Worm (Caenorhabditis elegans) whole organism, L2 larva: ENCODE measurements around the gene T19H12.6.
A peak's percentile ranks its signal among the peaks of the same experiment; 100 is the strongest.

Experiments
- F13H6.1 ChIP-seq: sonication (generic microtip); optimal IDR thresholded peaks from 2 replicates; lab custom pipeline; 2016; ENCODE audit warnings: missing genetic modification characterization, missing compliant biosample characterization
- R02D3.7 ChIP-seq: fragments of 150-350 bp; optimal IDR thresholded peaks from 2 replicates; lab custom pipeline; 2014; ENCODE audit warnings: missing biosample characterization, missing genetic modification characterization
- Y55F3AM.14 ChIP-seq: fragments of 200-800 bp; sonication (Bioruptor generic); optimal IDR thresholded peaks from 2 replicates; lab custom pipeline; 2018; ENCODE audit warnings: mild to moderate bottlenecking, missing genetic modification characterization, missing compliant biosample characterization
- ZK546.5 ChIP-seq: sonication (generic microtip); optimal IDR thresholded peaks from 2 replicates; lab custom pipeline; 2017; ENCODE audit warnings: missing biosample characterization, missing genetic modification characterization
- aly-2 ChIP-seq: fragments of 150-350 bp; optimal IDR thresholded peaks from 2 replicates; lab custom pipeline; 2014; ENCODE audit warnings: missing biosample characterization, missing genetic modification characterization
- ama-1 ChIP-seq: fragments of 150-350 bp; optimal IDR thresholded peaks from 2 replicates; lab custom pipeline; 2018; ENCODE audit warnings: inconsistent platforms
- ceh-82 ChIP-seq: fragments of 150-350 bp; optimal IDR thresholded peaks from 2 replicates; lab custom pipeline; 2014; ENCODE audit warnings: missing biosample characterization, missing genetic modification characterization
- crh-2 ChIP-seq: sonication (generic microtip); optimal IDR thresholded peaks from 2 replicates; lab custom pipeline; 2017; ENCODE audit warnings: missing biosample characterization, missing genetic modification characterization
- dmd-4 ChIP-seq: sonication (generic microtip); optimal IDR thresholded peaks from 2 replicates; lab custom pipeline; 2017; ENCODE audit warnings: missing biosample characterization, missing genetic modification characterization
- elt-3 ChIP-seq: sonication (generic microtip); optimal IDR thresholded peaks from 2 replicates; lab custom pipeline; 2017; ENCODE audit warnings: missing biosample characterization, missing genetic modification characterization
- fos-1 ChIP-seq: fragments of 150-350 bp; optimal IDR thresholded peaks from 2 replicates; lab custom pipeline; 2014; ENCODE audit warnings: missing biosample characterization, missing genetic modification characterization
- lin-11 ChIP-seq: fragments of 150-350 bp; sonication (generic microtip); optimal IDR thresholded peaks from 2 replicates; lab custom pipeline; 2014; ENCODE audit warnings: missing biosample characterization, missing genetic modification characterization, inconsistent platforms, mixed read lengths
- lin-39 ChIP-seq: fragments of 150-350 bp; optimal IDR thresholded peaks from 2 replicates; lab custom pipeline; 2014; ENCODE audit warnings: missing biosample characterization, missing genetic modification reagents, missing genetic modification characterization
- lsy-2 ChIP-seq, 2 experiments: fragments of 150-350 bp in 1 of 2; sonication (generic microtip) in 1 of 2; optimal IDR thresholded peaks; 2 replicates each; lab custom pipeline; 2014 to 2017; ENCODE audit warnings: missing biosample characterization in 2 of 2, missing genetic modification characterization in 2 of 2
- mab-5 ChIP-seq: fragments of 150-350 bp; optimal IDR thresholded peaks from 2 replicates; lab custom pipeline; 2014; ENCODE audit warnings: missing biosample characterization, missing genetic modification characterization
- mbf-1 ChIP-seq: sonication (generic microtip); optimal IDR thresholded peaks from 2 replicates; lab custom pipeline; 2017; ENCODE audit warnings: missing biosample characterization, missing genetic modification characterization
- mdl-1 ChIP-seq, 2 experiments: fragments of 150-350 bp in 1 of 2; sonication (generic microtip) in 1 of 2; optimal IDR thresholded peaks; 2 replicates each; lab custom pipeline; 2017; ENCODE audit warnings: missing biosample characterization in 2 of 2, missing genetic modification characterization in 2 of 2
- nhr-10 ChIP-seq: sonication (generic microtip); optimal IDR thresholded peaks from 2 replicates; lab custom pipeline; 2017; ENCODE audit warnings: missing biosample characterization, missing genetic modification characterization
- nhr-11 ChIP-seq: fragments of 150-350 bp; optimal IDR thresholded peaks from 2 replicates; lab custom pipeline; 2014; ENCODE audit warnings: missing biosample characterization, missing genetic modification characterization
- nhr-12 ChIP-seq: fragments of 150-350 bp; optimal IDR thresholded peaks from 2 replicates; lab custom pipeline; 2014; ENCODE audit warnings: missing biosample characterization, missing genetic modification characterization
- nhr-129 ChIP-seq: fragments of 150-350 bp; optimal IDR thresholded peaks from 2 replicates; lab custom pipeline; 2014; ENCODE audit warnings: missing biosample characterization, missing genetic modification characterization
- nhr-21 ChIP-seq: fragments of 150-350 bp; optimal IDR thresholded peaks from 2 replicates; lab custom pipeline; 2014; ENCODE audit warnings: missing biosample characterization, missing genetic modification characterization
- nhr-23 ChIP-seq: fragments of 150-350 bp; optimal IDR thresholded peaks from 2 replicates; lab custom pipeline; 2014; ENCODE audit warnings: missing biosample characterization, missing genetic modification reagents, missing genetic modification characterization
- nhr-25 ChIP-seq: fragments of 150-350 bp; sonication (generic microtip); optimal IDR thresholded peaks from 3 replicates; lab custom pipeline; 2014; ENCODE audit warnings: missing biosample characterization, missing genetic modification characterization
- nhr-77 ChIP-seq: fragments of 150-350 bp; optimal IDR thresholded peaks from 2 replicates; lab custom pipeline; 2014; ENCODE audit warnings: missing biosample characterization, missing genetic modification characterization
- peb-1 ChIP-seq: fragments of 150-350 bp; optimal IDR thresholded peaks from 2 replicates; lab custom pipeline; 2014; ENCODE audit warnings: missing biosample characterization, missing genetic modification characterization
- sma-3 ChIP-seq: sonication (generic microtip); optimal IDR thresholded peaks from 2 replicates; lab custom pipeline; 2016; ENCODE audit warnings: missing genetic modification reagents, missing genetic modification characterization, missing compliant biosample characterization
- sma-9 ChIP-seq, 2 experiments: fragments of 150-350 bp in 1 of 2; sonication (generic microtip) in 1 of 2; optimal IDR thresholded peaks; 2 replicates each; lab custom pipeline; 2014 to 2016; ENCODE audit warnings: missing genetic modification characterization in 2 of 2, mild to moderate bottlenecking in 1 of 2, missing biosample characterization in 1 of 2, missing compliant biosample characterization in 1 of 2, missing genetic modification reagents in 1 of 2, moderate library complexity in 1 of 2
- zag-1 ChIP-seq: fragments of 150-350 bp; optimal IDR thresholded peaks from 2 replicates; lab custom pipeline; 2014; ENCODE audit warnings: missing biosample characterization, missing genetic modification characterization
- ztf-1 ChIP-seq: fragments of 200-800 bp; sonication (Bioruptor generic); conservative IDR thresholded peaks from 2 replicates; pipeline ENCODE4 v1.3.6; 2022; ENCODE audit warnings: missing genetic modification characterization, missing compliant biosample characterization
- ztf-11 ChIP-seq: sonication (generic microtip); optimal IDR thresholded peaks from 2 replicates; lab custom pipeline; 2017; ENCODE audit warnings: missing biosample characterization, missing genetic modification characterization
- ztf-4 ChIP-seq: fragments of 150-350 bp; optimal IDR thresholded peaks from 2 replicates; lab custom pipeline; 2014; ENCODE audit warnings: missing biosample characterization, missing genetic modification characterization

Gene T19H12.6

DNA sequence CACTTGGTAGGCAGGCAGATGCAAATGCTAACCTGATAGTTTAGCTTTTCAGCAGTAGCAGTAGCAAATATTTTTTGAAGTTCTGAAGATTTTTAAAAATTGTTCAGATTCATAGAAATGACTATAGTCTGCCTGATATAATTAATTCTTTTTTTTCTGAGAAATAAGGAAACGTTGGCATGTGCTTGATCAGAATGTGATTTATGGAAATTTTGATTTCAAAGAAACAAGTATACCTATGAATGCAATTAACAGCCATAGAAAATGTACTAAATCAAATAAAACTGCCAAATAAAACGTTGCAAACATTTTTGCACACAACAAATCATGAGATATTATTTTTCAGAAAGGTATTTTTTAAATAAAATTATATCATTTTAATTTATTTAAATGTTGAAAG, 6.9 kb downstream of the T19H12.6 start:
- TF ChIP-seq lin-39 (tag; lab: Kevin White, UChicago) (no peak), lsy-2 (tag; optimal IDR thresholded peaks at IDR 0.05; lab: Kevin White, UChicago) (peak in 1 of 2 experiments; percentile 32), crh-2 (tag; lab: Kevin White, UChicago) (no peak), nhr-21 (tag; lab: Kevin White, UChicago) (peak; percentile 42)

DNA sequence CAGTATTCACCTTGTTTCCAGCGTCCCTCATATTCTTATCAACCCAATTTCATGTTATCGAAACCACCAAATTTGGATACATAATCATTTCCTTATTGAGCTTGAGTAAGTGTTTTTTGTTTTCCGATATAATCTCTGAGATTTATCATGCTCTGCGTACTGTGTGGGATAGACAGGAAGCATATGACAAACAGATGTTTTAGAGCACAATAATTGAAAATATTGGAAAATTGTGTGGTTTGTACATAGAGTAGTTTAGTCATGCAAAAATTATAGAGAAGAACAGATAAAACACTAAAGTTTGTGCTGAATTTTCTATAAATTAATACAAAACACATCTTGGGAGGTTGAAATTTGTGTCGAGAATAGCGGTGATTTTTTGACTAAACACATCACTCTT, 8.8 kb downstream of the T19H12.6 start:
- no peak for TF ChIP-seq lin-11 (tag; lab: Kevin White, UChicago)
- no peak for TF ChIP-seq nhr-77 (tag; lab: Kevin White, UChicago)
- no peak for TF ChIP-seq fos-1
- TF ChIP-seq mbf-1 (tag; lab: Kevin White, UChicago) = no peak
- TF ChIP-seq aly-2 (tag; lab: Kevin White, UChicago) = no peak
- TF ChIP-seq peb-1 (tag; lab: Kevin White, UChicago) = no peak
- TF ChIP-seq ama-1 (lab: Kevin White, UChicago) = no peak
- TF ChIP-seq mdl-1 (tag; optimal IDR thresholded peaks at IDR 0.05; lab: Kevin White, UChicago) = no peak
- TF ChIP-seq ZK546.5 = no peak

DNA sequence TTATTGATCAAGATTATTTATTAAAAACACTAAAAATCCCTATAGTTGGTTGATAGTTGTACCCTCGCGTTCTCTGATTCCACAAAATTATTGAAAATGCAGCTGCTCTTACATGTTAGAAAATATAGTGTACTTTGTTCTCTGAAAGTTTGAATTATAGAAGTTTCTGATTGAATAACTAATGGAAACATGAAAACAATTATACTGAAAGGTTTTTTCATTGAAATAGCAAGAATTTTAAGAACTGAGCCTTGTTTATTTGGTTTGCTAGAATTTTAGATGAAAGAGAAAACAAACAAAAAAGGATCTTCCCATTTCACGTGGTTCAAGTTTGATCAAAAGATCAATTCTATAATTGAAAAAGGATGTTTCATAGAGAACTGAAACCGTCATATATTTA, 10.0 kb downstream of the T19H12.6 start:
- TF ChIP-seq lsy-2 (tag; optimal IDR thresholded peaks at IDR 0.05; lab: Kevin White, UChicago) (peak in 1 of 2 experiments; percentile 12), peb-1 (tag; lab: Kevin White, UChicago) (no peak)
- TF ChIP-seq, all 48 proteins: peak for 1

DNA sequence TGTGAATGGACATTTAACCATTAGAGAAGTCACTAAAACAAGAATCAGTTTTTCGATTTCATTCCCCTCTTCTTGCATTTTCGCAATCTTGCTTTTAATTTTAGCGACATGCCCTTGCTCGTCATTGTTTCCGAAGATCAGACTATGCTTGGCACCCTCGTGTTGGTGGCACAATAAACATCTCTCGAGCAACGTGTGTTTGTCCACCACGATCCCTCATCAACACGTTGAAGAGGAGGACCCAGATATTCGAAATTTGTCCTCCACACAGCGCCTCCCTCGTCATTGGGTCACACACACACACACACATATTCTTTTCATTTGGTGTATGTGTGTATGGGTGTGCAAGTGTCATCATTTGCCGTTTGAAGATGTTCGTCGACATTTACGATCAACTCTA, 12.1 kb downstream of the T19H12.6 start, which contains the start of gene srd-32:
Gene srd-32, plus strand, starts transcription at position 301 of the 400 bp plus-strand sequence.
- TF ChIP-seq ama-1 (lab: Kevin White, UChicago) (no peak), nhr-10 (tag; lab: Kevin White, UChicago) (no peak), R02D3.7 (tag; lab: Kevin White, UChicago) (no peak), ztf-11 (no peak), lin-39 (tag; lab: Kevin White, UChicago) (no peak), ceh-82 (no peak), zag-1 (no peak), nhr-77 (tag; lab: Kevin White, UChicago) (no peak), nhr-23 (no peak), ztf-4 (tag; lab: Kevin White, UChicago) (no peak), mab-5 (tag; lab: Kevin White, UChicago) (no peak), sma-3 (GFP tag; lab: Kevin White, UChicago) (no peak)

DNA sequence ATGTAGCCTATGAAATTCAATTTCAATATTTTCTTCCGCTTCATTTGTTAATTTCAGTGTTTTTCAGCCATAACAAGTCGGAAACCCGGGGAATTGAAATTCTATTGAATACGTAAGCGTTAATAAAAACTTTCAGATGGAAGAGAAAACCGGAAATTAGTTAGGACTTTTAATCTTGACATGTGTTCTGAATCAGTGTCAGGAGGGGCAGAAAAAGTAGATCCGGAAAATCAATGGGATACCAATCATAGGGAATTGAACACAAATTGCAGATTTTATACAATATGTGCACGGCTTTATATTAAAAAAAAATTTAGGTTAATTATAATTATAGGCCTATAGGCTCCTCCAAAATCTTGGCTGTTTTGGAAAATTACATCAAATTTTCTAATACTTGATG, 13.2 kb downstream of the T19H12.6 start:
- TF ChIP-seq ztf-1 (GFP tag; lab: Robert Waterston, UW) (no peak), ZK546.5 (no peak), Y55F3AM.14 (GFP tag; lab: Kevin White, UChicago) (no peak), sma-3 (GFP tag; lab: Kevin White, UChicago) (no peak), nhr-129 (tag; lab: Kevin White, UChicago) (no peak), F13H6.1 (tag; lab: Kevin White, UChicago) (no peak), sma-9 (GFP tag; optimal IDR thresholded peaks at IDR 0.05; lab: Kevin White, UChicago) (no peak), sma-9 (tag; optimal IDR thresholded peaks at IDR 0.05; lab: Kevin White, UChicago) (no peak), nhr-12 (tag; lab: Kevin White, UChicago) (no peak), zag-1 (no peak), nhr-11 (tag; lab: Kevin White, UChicago) (no peak), lsy-2 (tag; optimal IDR thresholded peaks at IDR 0.05; lab: Kevin White, UChicago) (no peak)

DNA sequence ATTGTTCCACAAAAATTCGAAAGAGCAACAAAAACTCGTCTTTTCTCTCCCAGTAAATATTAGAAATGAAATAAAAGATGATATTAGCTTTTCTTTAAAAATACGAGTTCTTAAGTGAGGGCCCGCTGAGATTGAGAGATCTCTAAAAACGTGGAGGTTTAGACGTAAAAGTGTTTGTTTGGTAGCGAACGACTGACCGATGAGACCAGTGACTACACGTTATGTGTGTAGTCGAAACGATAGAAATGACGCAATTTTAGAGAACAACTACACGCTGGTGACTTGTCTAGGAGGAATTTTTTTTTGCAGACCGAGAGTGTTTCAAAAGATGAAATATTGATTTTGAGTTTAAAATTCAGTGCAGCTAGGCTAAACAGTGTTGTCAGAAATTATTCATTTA, 14.8 kb downstream of the T19H12.6 start, which contains the start of gene C37H5.13:
Gene C37H5.13, minus strand, starts transcription at position 229 of the 400 bp plus-strand sequence.
- TF ChIP-seq fos-1 (peak; percentile 40), lsy-2 (tag; optimal IDR thresholded peaks at IDR 0.05; lab: Kevin White, UChicago) (peak in 1 of 2 experiments; percentile 49), nhr-129 (tag; lab: Kevin White, UChicago) (peak; percentile 97), nhr-25 (peak; percentile 22), sma-9 (GFP tag; optimal IDR thresholded peaks at IDR 0.05; lab: Kevin White, UChicago) (peak; percentile 67), sma-9 (tag; optimal IDR thresholded peaks at IDR 0.05; lab: Kevin White, UChicago) (no peak), elt-3 (no peak), crh-2 (tag; lab: Kevin White, UChicago) (peak; percentile 49), F13H6.1 (tag; lab: Kevin White, UChicago) (peak; percentile 65), nhr-77 (tag; lab: Kevin White, UChicago) (no peak), dmd-4 (tag; lab: Kevin White, UChicago) (no peak), mab-5 (tag; lab: Kevin White, UChicago) (no peak)
- TF ChIP-seq, all 48 proteins: peak for 7
